Fruit fly (Drosophila melanogaster): Measurements from ENCODE around the gene CG10063.

CG10063 gene

DNA sequence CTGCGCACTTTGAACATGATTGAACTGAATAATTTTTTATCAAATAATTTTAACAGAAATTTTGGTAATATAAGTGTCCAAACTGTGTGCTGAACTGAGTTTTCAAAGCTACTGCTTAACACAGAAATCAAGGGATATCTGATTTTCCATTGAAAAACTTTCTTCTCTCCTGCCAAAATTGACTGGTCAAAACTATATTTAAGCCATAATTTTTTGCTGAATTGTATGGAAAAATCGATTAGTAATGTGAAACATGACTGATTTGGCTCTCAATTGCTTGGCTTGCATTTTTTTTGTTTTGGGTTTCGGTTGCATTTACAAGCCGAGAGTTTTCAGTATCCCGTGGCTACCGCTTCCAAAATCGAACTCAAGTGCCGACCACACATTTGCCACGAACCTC is 12.2 kb upstream of the CG10063 start, which contains the start of the genes CG32388 and CG43439:
Gene CG32388 (minus strand): TSS at position 101 of the 400 bp plus-strand sequence.
Gene CG43439 (minus strand): TSS at position 101 of the 400 bp plus-strand sequence.
- TF ChIP-seq noc (tag; optimal IDR thresholded peaks at IDR 0.05) = no peak

DNA sequence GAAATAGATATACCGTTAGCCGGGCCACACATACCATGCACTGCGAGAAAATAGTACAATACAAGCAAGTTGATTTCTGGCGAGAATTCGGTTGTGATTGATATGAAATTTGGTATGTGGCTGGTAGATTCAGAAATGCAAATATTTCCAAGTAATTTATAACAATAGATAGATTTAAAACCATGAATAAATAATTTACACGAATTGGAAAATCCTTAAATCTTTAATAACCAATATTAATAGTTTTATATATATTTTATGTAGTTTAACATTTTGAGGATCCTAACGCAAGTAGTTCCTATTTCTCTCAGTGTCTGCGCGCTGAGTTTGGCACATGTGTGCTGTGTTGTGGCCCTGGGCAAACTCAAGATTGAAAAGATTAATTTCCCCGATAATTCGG is 9.6 kb upstream of the CG10063 start:
- TF ChIP-seq noc (tag; optimal IDR thresholded peaks at IDR 0.05) = no peak

DNA sequence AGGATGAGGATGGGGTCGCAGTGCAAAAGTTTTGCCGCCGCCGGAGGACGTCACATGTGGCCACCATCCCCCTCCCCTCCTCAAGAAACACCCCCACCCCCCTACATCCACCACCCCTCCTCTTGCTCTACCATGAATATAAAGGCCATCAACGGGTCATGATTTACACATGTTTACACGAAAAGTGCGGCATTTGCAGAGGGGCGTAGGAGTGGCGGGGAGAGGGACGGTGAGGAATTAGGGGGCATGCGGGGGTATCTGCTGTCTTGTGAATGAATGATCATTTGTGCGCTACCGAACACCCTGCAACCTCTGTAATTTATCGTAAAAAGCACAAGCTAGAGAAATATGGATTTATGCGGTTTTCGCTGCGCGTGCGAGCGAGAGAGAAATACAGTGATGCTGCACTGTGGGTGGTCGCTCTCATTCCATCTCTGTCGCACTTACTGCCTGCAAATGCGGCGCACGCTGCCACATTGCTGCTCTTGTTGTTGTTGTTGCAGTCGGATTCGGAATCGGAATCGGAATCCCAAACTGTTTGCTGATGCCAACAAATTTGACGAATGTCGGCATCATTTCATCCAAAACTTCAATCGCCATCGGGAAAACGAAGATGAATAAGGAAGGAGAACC is 9.0 kb upstream of the CG10063 start:
- TF ChIP-seq noc (tag; optimal IDR thresholded peaks at IDR 0.05) = no peak

DNA sequence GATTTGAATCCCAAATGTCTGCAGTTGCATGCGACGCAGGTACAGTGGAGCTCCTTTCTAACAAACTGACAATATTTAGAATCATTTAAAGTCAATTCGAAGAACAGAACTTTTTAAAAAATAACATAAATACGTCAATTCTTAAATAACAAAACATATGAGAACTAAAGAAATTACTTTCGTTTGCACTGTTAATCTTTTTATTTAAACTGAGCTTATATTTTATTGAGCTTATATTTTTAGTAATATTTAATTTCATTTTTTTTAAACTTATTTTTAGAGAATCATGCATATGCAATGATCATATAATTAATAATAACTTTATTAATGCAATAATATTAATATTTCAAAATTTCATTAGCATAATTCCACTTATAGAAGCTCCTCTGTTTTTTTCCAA is 8.3 kb upstream of the CG10063 start:
- no peak for TF ChIP-seq noc (tag; optimal IDR thresholded peaks at IDR 0.05)

- peak; percentile 22 for TF ChIP-seq noc (tag; optimal IDR thresholded peaks at IDR 0.05)
These were observed 7.4 kb upstream of the CG10063 start, which contains the start of gene Galphai for dm6 chr3L:6979387-6980249. Gene Galphai (minus strand): TSS chr3L:6980044.

dm6 chr3L:6978757-6979386 is 6.6 kb upstream of the CG10063 start:
- no peak for TF ChIP-seq noc (tag; optimal IDR thresholded peaks at IDR 0.05)

dm6 chr3L:6978030-6978683 is 5.9 kb upstream of the CG10063 start:
- TF ChIP-seq noc (tag; optimal IDR thresholded peaks at IDR 0.05) = no peak

- no peak for TF ChIP-seq noc (tag; optimal IDR thresholded peaks at IDR 0.05)
These were observed 5.1 kb upstream of the CG10063 start for dm6 chr3L:6977391-6977790.

dm6 chr3L:6976601-6977140 is 4.4 kb upstream of the CG10063 start:
- TF ChIP-seq noc (tag; optimal IDR thresholded peaks at IDR 0.05) = no peak

dm6 chr3L:6975875-6976274 is 3.6 kb upstream of the CG10063 start:
- TF ChIP-seq noc (tag; optimal IDR thresholded peaks at IDR 0.05) = no peak

DNA sequence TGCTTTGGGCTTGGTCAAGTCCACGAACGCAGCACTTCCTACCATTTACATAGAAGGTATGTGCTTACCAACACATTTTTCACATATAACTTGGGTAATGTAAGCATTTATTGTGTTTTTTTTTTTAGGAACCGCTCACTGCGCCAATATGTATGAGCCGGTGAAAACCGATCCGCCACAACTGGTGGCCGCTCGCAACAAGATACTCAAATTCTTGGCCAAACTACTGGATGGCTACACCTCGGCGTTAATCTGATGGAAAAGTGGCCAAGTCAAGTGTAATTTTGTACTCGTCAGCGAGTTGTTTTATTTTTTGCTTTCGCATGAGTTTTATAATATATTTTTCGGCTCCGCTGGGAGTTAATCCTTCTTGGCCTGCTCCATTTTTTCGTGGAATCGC is 969 bp downstream of the CG10063 start:
- TF ChIP-seq noc (tag; optimal IDR thresholded peaks at IDR 0.05) = no peak

DNA sequence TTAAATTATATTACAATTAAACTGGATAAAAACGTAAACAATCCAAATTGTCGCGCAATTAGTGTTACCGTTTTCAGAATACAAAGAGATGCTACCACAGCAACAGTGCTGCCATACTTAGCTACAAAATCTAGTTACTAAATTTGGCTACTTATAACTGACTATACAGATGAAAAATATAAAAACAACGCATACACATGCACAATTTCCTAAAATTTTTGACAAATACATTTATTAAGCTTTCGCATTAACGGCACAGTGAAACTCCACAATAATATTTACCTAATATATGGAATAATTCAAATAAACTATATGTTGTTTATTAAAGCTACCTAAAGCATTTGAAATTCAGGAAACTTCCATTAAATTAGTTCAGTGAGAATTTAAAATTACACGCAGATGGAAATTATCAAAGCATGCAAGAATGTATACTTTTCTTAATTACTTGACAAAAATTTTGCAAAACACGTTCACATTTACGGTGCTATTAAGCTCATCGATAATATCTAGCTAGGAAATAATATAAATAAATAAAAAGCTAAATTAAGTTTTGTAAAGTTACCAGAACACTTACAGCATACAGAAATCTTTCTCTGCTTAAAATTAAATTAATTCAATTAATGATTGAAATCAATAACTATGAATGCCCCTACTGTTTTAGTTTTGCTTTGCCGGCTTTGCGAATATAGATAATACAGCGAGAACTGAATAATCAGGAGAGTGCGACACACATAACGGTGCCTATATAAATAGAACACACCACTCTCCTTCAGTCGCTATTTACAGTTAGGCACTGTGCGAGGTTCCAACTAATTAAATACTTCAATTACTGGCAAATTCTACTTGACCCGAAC is 3.1 kb downstream of the CG10063 start, which contains the start of the genes Mis12 and CG9953:
Gene Mis12 (minus strand): TSS at position 88 of the 854 bp plus-strand sequence.
Gene CG9953 (plus strand): TSS at position 698 of the 854 bp plus-strand sequence.
- peak; percentile 60 for TF ChIP-seq noc (tag; optimal IDR thresholded peaks at IDR 0.05)

DNA sequence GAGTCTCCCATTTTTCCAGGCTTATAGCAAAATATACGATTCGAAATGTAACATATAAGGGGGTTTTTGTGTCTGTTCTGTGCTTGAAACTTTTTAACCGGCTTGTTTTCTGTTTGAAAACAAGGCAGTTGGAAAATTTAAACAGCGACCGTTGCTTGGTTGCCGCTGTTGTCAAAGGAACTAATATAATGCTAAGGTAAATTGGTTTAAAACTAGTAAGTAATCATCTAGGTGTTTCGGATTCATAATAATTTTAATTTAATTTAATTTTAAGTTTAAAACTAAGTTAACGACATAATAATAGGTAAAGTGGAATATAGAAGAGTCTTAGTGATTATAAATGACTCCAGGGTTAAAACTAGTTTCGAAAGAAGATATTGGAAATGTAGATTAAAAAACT is 4.5 kb downstream of the CG10063 start, which contains the start of gene CG10064:
Gene CG10064 (minus strand): TSS at position 101 of the 400 bp plus-strand sequence.
- TF ChIP-seq noc (tag; optimal IDR thresholded peaks at IDR 0.05) = no peak

dm6 chr3L:6964488-6965152 is 7.6 kb downstream of the CG10063 start, which contains the start of gene sgl:
Gene sgl (minus strand): TSS chr3L:6964758.
- peak; percentile 50 for TF ChIP-seq noc (tag; optimal IDR thresholded peaks at IDR 0.05)
